Fruit fly (Drosophila melanogaster) whole organism, embryonic: Measurements from ENCODE around the gene topi.

Experiments
- BtbVII ChIP-seq: fragments of 200-800 bp; sonication (Bioruptor generic); optimal IDR thresholded peaks from 3 replicates; lab custom pipeline; 2017; ENCODE audit warnings: missing biosample characterization, mild to moderate bottlenecking, missing genetic modification characterization
- CG10979 ChIP-seq: fragments of 200-800 bp; sonication (Bioruptor generic); optimal IDR thresholded peaks from 2 replicates; lab custom pipeline; 2018; ENCODE audit warnings: missing biosample characterization, mild to moderate bottlenecking, missing genetic modification characterization, moderate library complexity
- CG13287 ChIP-seq: fragments of 200-800 bp; sonication (Bioruptor generic); IDR thresholded peaks from 2 replicates; pipeline ENCODE4 v1.3.6; 2022; ENCODE audit warnings: missing biosample characterization, missing genetic modification characterization; ENCODE audit not compliant: partially characterized antibody
- CG13424 ChIP-seq: fragments of 200-800 bp; sonication (Bioruptor generic); optimal IDR thresholded peaks from 2 replicates; lab custom pipeline; 2019; ENCODE audit warnings: missing biosample characterization, mild to moderate bottlenecking, missing genetic modification characterization, moderate library complexity
- CG13624 ChIP-seq: fragments of 200-800 bp; sonication (Bioruptor generic); optimal IDR thresholded peaks from 2 replicates; lab custom pipeline; 2016; ENCODE audit warnings: missing biosample characterization, missing genetic modification characterization
- CG14710 ChIP-seq: fragments of 200-800 bp; sonication (Bioruptor generic); optimal IDR thresholded peaks from 3 replicates; lab custom pipeline; 2019; ENCODE audit warnings: missing biosample characterization, mild to moderate bottlenecking, missing genetic modification characterization, moderate library complexity
- CG15011 ChIP-seq: fragments of 200-800 bp; sonication (Bioruptor generic); optimal IDR thresholded peaks from 3 replicates; lab custom pipeline; 2018; ENCODE audit warnings: missing biosample characterization, mild to moderate bottlenecking, missing genetic modification characterization
- CG18011 ChIP-seq: fragments of 200-800 bp; sonication (Bioruptor generic); optimal IDR thresholded peaks from 2 replicates; lab custom pipeline; 2017; ENCODE audit warnings: missing biosample characterization, missing genetic modification characterization, mild to moderate bottlenecking, moderate library complexity, missing genotype
- CG18764 ChIP-seq: fragments of 200-800 bp; sonication (Bioruptor generic); optimal IDR thresholded peaks from 3 replicates; lab custom pipeline; 2016; ENCODE audit warnings: missing biosample characterization, missing genetic modification characterization
- CG2199 ChIP-seq: fragments of 200-800 bp; sonication (Bioruptor generic); IDR thresholded peaks from 3 replicates; pipeline ENCODE4 v1.3.6; 2022; ENCODE audit warnings: missing biosample characterization, missing genetic modification characterization
- CG30020 ChIP-seq: fragments of 200-800 bp; optimal IDR thresholded peaks from 2 replicates; lab custom pipeline; 2019; ENCODE audit warnings: missing biosample characterization, mild to moderate bottlenecking, missing genetic modification characterization, moderate library complexity
- CG4617 ChIP-seq: fragments of 200-800 bp; sonication (Bioruptor generic); optimal IDR thresholded peaks from 3 replicates; lab custom pipeline; 2016; ENCODE audit warnings: missing biosample characterization, missing genetic modification characterization, borderline replicate concordance
- CG5953 ChIP-seq: fragments of 200-800 bp; sonication (Bioruptor generic); IDR thresholded peaks from 2 replicates; pipeline ENCODE4 v1.3.6; 2022; ENCODE audit warnings: missing biosample characterization, missing genetic modification characterization
- CG6175 ChIP-seq: fragments of 200-800 bp; sonication (Bioruptor generic); IDR thresholded peaks from 3 replicates; pipeline ENCODE4 v1.3.6; 2022; ENCODE audit warnings: missing biosample characterization, missing genetic modification characterization
- CG6813 ChIP-seq: fragments of 200-800 bp; sonication (Bioruptor generic); optimal IDR thresholded peaks from 2 replicates; lab custom pipeline; 2017; ENCODE audit warnings: missing biosample characterization, missing genetic modification characterization, mild to moderate bottlenecking, moderate library complexity, missing genetic modification reagents
- CG7786 ChIP-seq: fragments of 200-800 bp; sonication (Bioruptor generic); optimal IDR thresholded peaks from 2 replicates; lab custom pipeline; 2016; ENCODE audit warnings: missing biosample characterization, missing genetic modification characterization
- CG9727 ChIP-seq: fragments of 200-800 bp; sonication (Bioruptor generic); optimal IDR thresholded peaks from 3 replicates; lab custom pipeline; 2017; ENCODE audit warnings: missing biosample characterization, mild to moderate bottlenecking, missing genetic modification characterization
- Camta ChIP-seq: fragments of 200-800 bp; sonication (Bioruptor generic); optimal IDR thresholded peaks from 2 replicates; lab custom pipeline; 2016; ENCODE audit warnings: missing biosample characterization, missing genetic modification characterization
- Chrac-16 ChIP-seq: fragments of 200-800 bp; sonication (Bioruptor generic); optimal IDR thresholded peaks from 3 replicates; lab custom pipeline; 2016; ENCODE audit warnings: missing biosample characterization, missing genetic modification characterization
- D ChIP-seq, 2 experiments: fragments of 200-800 bp in 1 of 2; fragments of >200 bp in 1 of 2; sonication (Bioruptor generic) in 1 of 2; optimal IDR thresholded peaks; 2 replicates in 1 of 2; 3 replicates in 1 of 2; lab custom pipeline; 2017; ENCODE audit warnings: mild to moderate bottlenecking in 1 of 2, missing biosample characterization in 1 of 2, missing genetic modification characterization in 1 of 2, missing genetic modification reagents in 1 of 2
- Dek ChIP-seq: fragments of 200-800 bp; sonication (Bioruptor generic); optimal IDR thresholded peaks from 3 replicates; lab custom pipeline; 2019; ENCODE audit warnings: missing biosample characterization, mild to moderate bottlenecking, missing genetic modification characterization, moderate library complexity
- Eip74EF ChIP-seq, 2 experiments: fragments of 200-800 bp in 1 of 2; fragments of >200 bp in 1 of 2; sonication (Bioruptor generic) in 1 of 2; optimal IDR thresholded peaks; 2 replicates each; lab custom pipeline; 2017 to 2019; ENCODE audit warnings: missing biosample characterization in 2 of 2, missing genetic modification characterization in 2 of 2, mild to moderate bottlenecking in 1 of 2, moderate library complexity in 1 of 2
- HHEX ChIP-seq: fragments of 200-800 bp; sonication (Bioruptor generic); optimal IDR thresholded peaks from 3 replicates; lab custom pipeline; 2017; ENCODE audit warnings: missing biosample characterization, mild to moderate bottlenecking, missing genetic modification characterization, missing genetic modification reagents
- Hr78 ChIP-seq, 2 experiments: fragments of 200-800 bp in 1 of 2; fragments of >200 bp in 1 of 2; sonication (Bioruptor generic) in 1 of 2; optimal IDR thresholded peaks; 2 replicates each; lab custom pipeline; 2017 to 2019; ENCODE audit warnings: missing biosample characterization in 2 of 2, missing genetic modification characterization in 2 of 2, mild to moderate bottlenecking in 1 of 2, moderate library complexity in 1 of 2
- NC2β ChIP-seq: fragments of 200-800 bp; sonication (Bioruptor generic); optimal IDR thresholded peaks from 2 replicates; lab custom pipeline; 2016; ENCODE audit warnings: missing biosample characterization, missing genetic modification characterization
- Nf-YC ChIP-seq: fragments of 200-800 bp; optimal IDR thresholded peaks from 3 replicates; lab custom pipeline; 2019; ENCODE audit warnings: missing biosample characterization, mild to moderate bottlenecking, missing genetic modification characterization, moderate library complexity
- PHDP ChIP-seq: fragments of 200-800 bp; sonication (Bioruptor generic); optimal IDR thresholded peaks from 3 replicates; lab custom pipeline; 2018; ENCODE audit warnings: missing biosample characterization, mild to moderate bottlenecking, missing genetic modification characterization, moderate library complexity
- dmrt11E ChIP-seq: fragments of 200-800 bp; sonication (Bioruptor generic); optimal IDR thresholded peaks from 3 replicates; lab custom pipeline; 2018; ENCODE audit warnings: missing biosample characterization, mild to moderate bottlenecking, missing genetic modification characterization, moderate library complexity
- ewg ChIP-seq: fragments of 200-800 bp; sonication (Bioruptor generic); optimal IDR thresholded peaks from 3 replicates; lab custom pipeline; 2017; ENCODE audit warnings: mild to moderate bottlenecking, missing biosample characterization, missing genetic modification reagents, missing genetic modification characterization
- exex ChIP-seq: fragments of 200-800 bp; sonication (Bioruptor generic); optimal IDR thresholded peaks from 4 replicates; lab custom pipeline; 2018; ENCODE audit warnings: missing biosample characterization, mild to moderate bottlenecking, missing genetic modification characterization, moderate library complexity
- fu2 ChIP-seq: fragments of 200-800 bp; sonication (Bioruptor generic); optimal IDR thresholded peaks from 2 replicates; lab custom pipeline; 2016; ENCODE audit warnings: missing biosample characterization, missing genetic modification characterization
- gem ChIP-seq: fragments of 200-800 bp; sonication (Bioruptor generic); optimal IDR thresholded peaks from 2 replicates; lab custom pipeline; 2019; ENCODE audit warnings: missing biosample characterization, mild to moderate bottlenecking, missing genetic modification characterization, moderate library complexity
- ham ChIP-seq: fragments of 200-800 bp; sonication (Bioruptor generic); IDR thresholded peaks from 2 replicates; pipeline ENCODE4 v1.3.6; 2022; ENCODE audit warnings: missing biosample characterization, missing genetic modification characterization
- phol ChIP-seq: fragments of 200-800 bp; sonication (Bioruptor generic); optimal IDR thresholded peaks from 3 replicates; lab custom pipeline; 2018; ENCODE audit warnings: missing biosample characterization, mild to moderate bottlenecking, missing genetic modification characterization, moderate library complexity
- ro ChIP-seq: fragments of 200-800 bp; sonication (Bioruptor generic); IDR thresholded peaks from 2 replicates; pipeline ENCODE4 v1.3.6; 2022; ENCODE audit warnings: missing biosample characterization, missing genetic modification characterization
- sd ChIP-seq: fragments of 200-800 bp; sonication (Bioruptor generic); optimal IDR thresholded peaks from 3 replicates; lab custom pipeline; 2018; ENCODE audit warnings: missing biosample characterization, mild to moderate bottlenecking, missing genetic modification characterization, moderate library complexity
- sim ChIP-seq: fragments of 200-800 bp; sonication (Bioruptor generic); IDR thresholded peaks from 2 replicates; pipeline ENCODE4 v1.3.6; 2022; ENCODE audit warnings: missing biosample characterization, missing genetic modification characterization
- tx ChIP-seq: fragments of 200-800 bp; sonication (Bioruptor generic); optimal IDR thresholded peaks from 2 replicates; lab custom pipeline; 2016; ENCODE audit warnings: missing biosample characterization, missing genetic modification characterization
- z ChIP-seq: fragments of 200-800 bp; sonication (Bioruptor generic); IDR thresholded peaks from 3 replicates; pipeline ENCODE4 v1.3.6; 2022; ENCODE audit warnings: missing biosample characterization, missing genetic modification characterization
- zen2 ChIP-seq: fragments of 200-800 bp; sonication (Bioruptor generic); IDR thresholded peaks from 3 replicates; pipeline ENCODE4 v1.3.6; 2022; ENCODE audit warnings: missing biosample characterization, missing genetic modification characterization; ENCODE audit not compliant: partially characterized antibody
- zfh1 ChIP-seq: fragments of 200-800 bp; sonication (Bioruptor generic); IDR thresholded peaks from 3 replicates; pipeline ENCODE4 v1.3.6; 2022; ENCODE audit warnings: missing biosample characterization, missing genetic modification characterization

topi gene

DNA sequence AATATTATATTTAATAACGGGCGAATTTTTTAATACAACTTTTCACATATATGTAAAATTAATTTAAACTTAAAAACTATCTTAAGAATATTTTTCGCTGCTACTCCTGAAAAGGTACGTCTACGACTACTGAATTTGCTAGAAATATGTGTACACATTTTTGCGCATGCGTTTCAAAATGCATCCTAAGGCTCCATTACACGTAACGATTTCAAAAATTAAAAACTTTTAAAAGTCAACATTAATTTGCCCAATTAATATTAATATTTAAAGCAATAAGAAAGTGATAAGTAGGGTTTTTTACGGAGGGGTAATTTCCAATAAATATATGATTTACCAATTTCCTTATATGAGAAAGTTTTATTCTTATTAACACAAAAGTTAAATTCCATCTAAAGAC is 44.1 kb upstream of the topi start, which contains the start of gene FoxP:
Gene FoxP (minus strand): TSS at position 89 of the 400 bp plus-strand sequence.
- TF ChIP-seq CG7786 (GFP tag; lab: Kevin White, UChicago) (no peak), CG30020 (tag; lab: Kevin White, UChicago) (peak; percentile 62), CG6813 (GFP tag; lab: Kevin White, UChicago) (no peak), PHDP (peak; percentile 19), exex (tag; lab: Kevin White, UChicago) (no peak), ro (GFP tag; lab: Robert Waterston, UW) (no peak), CG10979 (tag; lab: Kevin White, UChicago) (peak; percentile 24), fu2 (no peak), CG13287 (GFP tag; lab: Robert Waterston, UW) (no peak; the same call in 1 of the 2 replicates), CG14710 (peak; percentile 25), CG2199 (GFP tag; lab: Robert Waterston, UW) (no peak), sd (no peak), Camta (no peak), NC2β (GFP tag; lab: Kevin White, UChicago) (no peak), Nf-YC (tag; lab: Kevin White, UChicago) (no peak), dmrt11E (tag; lab: Kevin White, UChicago) (no peak), Hr78 (GFP tag; optimal IDR thresholded peaks at IDR 0.05; lab: Kevin White, UChicago) (no peak), CG6175 (GFP tag; lab: Robert Waterston, UW) (no peak), HHEX (GFP tag; lab: Kevin White, UChicago) (no peak), ewg (GFP tag; lab: Kevin White, UChicago) (peak; percentile 88), CG15011 (GFP tag; lab: Kevin White, UChicago) (no peak), Eip74EF (GFP tag; optimal IDR thresholded peaks at IDR 0.05; lab: Kevin White, UChicago) (no peak), CG13424 (tag; lab: Kevin White, UChicago) (peak; percentile 47), gem (tag; lab: Kevin White, UChicago) (peak; percentile 46), CG13624 (no peak), sim (no peak), CG4617 (GFP tag; lab: Kevin White, UChicago) (no peak), CG5953 (GFP tag; lab: Robert Waterston, UW) (no peak), BtbVII (GFP tag; lab: Kevin White, UChicago) (no peak), ham (no peak), tx (GFP tag; lab: Kevin White, UChicago) (no peak), CG9727 (GFP tag; lab: Kevin White, UChicago) (no peak), Chrac-16 (GFP tag; lab: Kevin White, UChicago) (no peak), Dek (no peak), phol (tag; lab: Kevin White, UChicago) (peak; percentile 24), CG18764 (GFP tag; lab: Kevin White, UChicago) (peak; percentile 61), zen2 (no peak), z (GFP tag; lab: Robert Waterston, UW) (no peak), zfh1 (GFP tag; lab: Robert Waterston, UW) (no peak), CG18011 (GFP tag; lab: Kevin White, UChicago) (no peak), D (optimal IDR thresholded peaks at IDR 0.05; lab: Kevin White, UChicago) (no peak), D (GFP tag; optimal IDR thresholded peaks at IDR 0.05; lab: Kevin White, UChicago) (no peak)
